Fruit fly (Drosophila melanogaster): ENCODE results near the gene CG7298.

The CG7298 gene

DNA sequence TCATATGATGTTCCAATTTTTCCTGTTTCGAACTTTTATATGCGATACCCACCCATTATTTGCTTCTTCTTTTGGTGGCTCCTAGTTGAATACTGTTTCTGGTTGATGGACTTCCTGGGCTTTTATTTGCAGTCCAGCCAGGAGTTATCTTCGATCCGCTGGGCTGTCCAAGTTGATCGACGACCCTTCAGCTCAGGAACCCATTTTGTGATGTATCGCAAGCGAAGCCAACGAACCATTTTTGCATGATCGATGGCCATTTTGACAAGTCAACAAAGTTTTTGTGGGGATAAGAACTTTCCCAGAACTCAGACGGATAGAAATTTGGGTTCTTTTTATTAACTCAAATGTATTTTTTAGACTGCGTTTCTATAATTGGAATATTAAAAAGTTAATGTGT lies 2.5 kb upstream of the CG7298 start, which contains the start of gene CG7290:
Gene CG7290 (minus strand): TSS at position 101 of the 400 bp plus-strand sequence.
- TF ChIP-seq CG11902 (GFP tag; optimal IDR thresholded peaks at IDR 0.05) (no peak), CG8319 (GFP tag; optimal IDR thresholded peaks at IDR 0.05) (no peak), vri (GFP tag; optimal IDR thresholded peaks at IDR 0.05) (no peak), CG8632 (GFP tag; optimal IDR thresholded peaks at IDR 0.05) (no peak), dac (GFP tag; optimal IDR thresholded peaks at IDR 0.05) (no peak), CG31627 (GFP tag; optimal IDR thresholded peaks at IDR 0.05) (no peak), achi (GFP tag; optimal IDR thresholded peaks at IDR 0.05) (no peak), Ets96B (tag; optimal IDR thresholded peaks at IDR 0.05) (no peak), lz (GFP tag; optimal IDR thresholded peaks at IDR 0.05) (no peak), esn (GFP tag; optimal IDR thresholded peaks at IDR 0.05) (no peak), CG6854 (GFP tag; optimal IDR thresholded peaks at IDR 0.05) (no peak), CG6163 (GFP tag; IDR thresholded peaks at IDR 0.05) (no peak), fd59A (GFP tag; optimal IDR thresholded peaks at IDR 0.05) (no peak), CG6276 (GFP tag; optimal IDR thresholded peaks at IDR 0.05) (no peak)

DNA sequence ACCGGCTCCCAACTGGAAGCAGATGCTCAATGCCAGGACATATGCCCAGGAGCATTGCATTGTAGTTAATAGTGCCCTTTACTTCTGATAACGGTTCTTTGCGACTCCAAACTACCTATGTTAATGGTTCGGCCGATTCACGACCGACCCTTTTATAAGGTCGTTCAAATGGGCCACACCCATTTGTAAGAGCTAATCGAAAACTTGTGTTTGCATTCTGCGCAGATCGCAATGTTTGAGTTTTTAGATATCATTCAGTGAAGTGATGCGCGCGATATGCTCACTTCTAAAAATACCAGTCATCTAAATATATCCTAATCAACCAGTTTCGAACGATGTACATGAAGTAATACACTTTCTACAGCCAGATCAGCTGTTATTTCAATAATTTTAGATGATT lies 1.9 kb downstream of the CG7298 start, which contains the start of gene obst-F:
Gene obst-F (minus strand): TSS at position 101 of the 400 bp plus-strand sequence.
- TF ChIP-seq fd85E (GFP tag; optimal IDR thresholded peaks at IDR 0.05) (no peak), Hr38 (GFP tag; optimal IDR thresholded peaks at IDR 0.05) (no peak)

dm6 chr3L:20199569-20200247 lies 3.8 kb downstream of the CG7298 start, which contains the start of gene CG42833:
CG42833 (plus strand) TSS chr3L:20200093.
- no peak for TF ChIP-seq Sox14 (GFP tag; optimal IDR thresholded peaks at IDR 0.05)

DNA sequence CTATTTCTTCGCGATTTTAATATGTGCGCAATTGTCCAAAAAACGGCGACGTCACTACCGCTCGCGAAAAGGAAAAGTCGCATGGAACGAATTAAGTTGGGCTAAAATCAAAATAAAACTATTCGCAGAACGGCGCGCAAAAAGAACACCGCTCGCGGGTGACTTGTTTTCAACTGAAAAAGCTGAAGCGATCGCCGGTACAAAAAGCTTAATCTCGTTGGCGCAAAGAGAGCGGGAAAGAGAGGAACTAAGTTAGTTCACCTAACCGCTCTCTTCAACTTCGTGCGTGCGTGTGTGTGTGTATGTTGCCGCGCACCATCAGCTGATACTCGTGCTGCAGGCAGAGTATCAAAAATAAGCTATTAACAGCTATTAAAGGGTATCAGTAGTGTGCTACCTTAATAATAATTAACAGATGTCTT lies 5.3 kb downstream of the CG7298 start, which contains the start of gene CG42674:
Gene CG42674 (minus strand): TSS at position 180 of the 422 bp plus-strand sequence.
- no peak for TF ChIP-seq CG8319 (GFP tag; optimal IDR thresholded peaks at IDR 0.05)
- peak; percentile 29; the same call in 1 of the 3 replicates for TF ChIP-seq eg (GFP tag; IDR thresholded peaks at IDR 0.05)
- no peak for TF ChIP-seq CG11902 (GFP tag; optimal IDR thresholded peaks at IDR 0.05)
- no peak for TF ChIP-seq Gug (GFP tag; IDR thresholded peaks at IDR 0.05)
- peak; percentile 39 for TF ChIP-seq Sox102F (GFP tag; optimal IDR thresholded peaks at IDR 0.05)
- no peak for TF ChIP-seq CG10669 (GFP tag; optimal IDR thresholded peaks at IDR 0.05)
- no peak for TF ChIP-seq CG11294 (GFP tag; IDR thresholded peaks at IDR 0.05)
- TF ChIP-seq dsx (GFP tag; optimal IDR thresholded peaks at IDR 0.05; ENCODE audit: poor library complexity, severe bottlenecking): no peak
- peak; percentile 57 for TF ChIP-seq vri (GFP tag; optimal IDR thresholded peaks at IDR 0.05)
- no peak for TF ChIP-seq Ets21C (GFP tag; optimal IDR thresholded peaks at IDR 0.05)
- TF ChIP-seq CG6276 (GFP tag; optimal IDR thresholded peaks at IDR 0.05): no peak
- TF ChIP-seq Hr4 (GFP tag; optimal IDR thresholded peaks at IDR 0.05): no peak
- TF ChIP-seq CG3032 (tag; optimal IDR thresholded peaks at IDR 0.05): no peak
- TF ChIP-seq Sox14 (GFP tag; optimal IDR thresholded peaks at IDR 0.05): no peak
- no peak for TF ChIP-seq spab (GFP tag; optimal IDR thresholded peaks at IDR 0.05)
- TF ChIP-seq Eip93F (GFP tag; optimal IDR thresholded peaks at IDR 0.05): no peak
- TF ChIP-seq CG6792 (GFP tag; optimal IDR thresholded peaks at IDR 0.05): no peak
- peak; percentile 16 for TF ChIP-seq CG9139 (GFP tag; optimal IDR thresholded peaks at IDR 0.05)
- TF ChIP-seq CG10631 (GFP tag; optimal IDR thresholded peaks at IDR 0.05): no peak
- TF ChIP-seq CG16779 (tag; optimal IDR thresholded peaks at IDR 0.05): peak; percentile 24

- peak; percentile 43 for TF ChIP-seq vri (GFP tag; optimal IDR thresholded peaks at IDR 0.05)
- peak; percentile 12 for TF ChIP-seq fkh (GFP tag; optimal IDR thresholded peaks at IDR 0.05)
- no peak for TF ChIP-seq CG4318 (GFP tag; optimal IDR thresholded peaks at IDR 0.05)
- no peak for TF ChIP-seq dsx (GFP tag; optimal IDR thresholded peaks at IDR 0.05; ENCODE audit: poor library complexity, severe bottlenecking)
- no peak for TF ChIP-seq Sox14 (GFP tag; optimal IDR thresholded peaks at IDR 0.05)
- TF ChIP-seq Eip93F (GFP tag; optimal IDR thresholded peaks at IDR 0.05): peak; percentile 20
- no peak for TF ChIP-seq Gug (GFP tag; IDR thresholded peaks at IDR 0.05)
- no peak for TF ChIP-seq Hr4 (GFP tag; optimal IDR thresholded peaks at IDR 0.05)
- no peak for TF ChIP-seq acj6 (GFP tag; optimal IDR thresholded peaks at IDR 0.05)
Measured at dm6 chr3L:20197698-20198097, 5.8 kb downstream of the CG7298 start.

Measured in whole organism, prepupa.